Fruit fly (Drosophila melanogaster) whole organism, embryonic: ENCODE results near the gene CG14270.

Source experiments
- Abd-B ChIP-seq: fragments of 200-800 bp; sonication (Bioruptor generic); optimal IDR thresholded peaks from 2 replicates; lab custom pipeline; 2018; ENCODE audit warnings: missing biosample characterization, mild to moderate bottlenecking, missing genetic modification characterization, moderate library complexity
- Aef1 ChIP-seq: fragments of 200-800 bp; sonication (Bioruptor generic); IDR thresholded peaks from 3 replicates; pipeline ENCODE4 v1.3.6; 2022; ENCODE audit warnings: missing biosample characterization, missing genetic modification characterization
- CG1024 ChIP-seq: fragments of 200-800 bp; sonication (Bioruptor generic); IDR thresholded peaks from 2 replicates; pipeline ENCODE4 v1.3.6; 2022; ENCODE audit warnings: missing biosample characterization, missing genetic modification characterization
- CG10979 ChIP-seq: fragments of 200-800 bp; sonication (Bioruptor generic); optimal IDR thresholded peaks from 2 replicates; lab custom pipeline; 2018; ENCODE audit warnings: missing biosample characterization, mild to moderate bottlenecking, missing genetic modification characterization, moderate library complexity
- CG12104 ChIP-seq: fragments of 200-800 bp; sonication (Bioruptor generic); optimal IDR thresholded peaks from 3 replicates; lab custom pipeline; 2016; ENCODE audit warnings: missing biosample characterization, missing genetic modification characterization
- CG16813 ChIP-seq: fragments of 200-800 bp; sonication (Bioruptor generic); IDR thresholded peaks from 3 replicates; pipeline ENCODE4 v1.3.6; 2022; ENCODE audit warnings: missing biosample characterization, missing genetic modification characterization; ENCODE audit not compliant: partially characterized antibody
- CG17912 ChIP-seq: fragments of 200-800 bp; sonication (Bioruptor generic); optimal IDR thresholded peaks from 2 replicates; lab custom pipeline; 2018; ENCODE audit warnings: missing biosample characterization, mild to moderate bottlenecking, missing genetic modification characterization
- CG2199 ChIP-seq: fragments of 200-800 bp; sonication (Bioruptor generic); IDR thresholded peaks from 3 replicates; pipeline ENCODE4 v1.3.6; 2022; ENCODE audit warnings: missing biosample characterization, missing genetic modification characterization
- CG2678 ChIP-seq: fragments of 200-800 bp; sonication (Bioruptor generic); optimal IDR thresholded peaks from 3 replicates; lab custom pipeline; 2019; ENCODE audit warnings: missing biosample characterization, mild to moderate bottlenecking, missing genetic modification characterization, moderate library complexity
- CG31365 ChIP-seq: fragments of 200-800 bp; sonication (Bioruptor generic); optimal IDR thresholded peaks from 2 replicates; lab custom pipeline; 2018; ENCODE audit warnings: missing biosample characterization, mild to moderate bottlenecking, missing genetic modification characterization
- CG33213 ChIP-seq: fragments of 200-800 bp; sonication (Bioruptor generic); optimal IDR thresholded peaks from 3 replicates; lab custom pipeline; 2016; ENCODE audit warnings: missing biosample characterization, missing genetic modification characterization
- CG34224 ChIP-seq: fragments of 200-800 bp; sonication (Bioruptor generic); IDR thresholded peaks from 3 replicates; pipeline ENCODE4 v1.3.6; 2022; ENCODE audit warnings: missing biosample characterization, missing genetic modification characterization; ENCODE audit not compliant: partially characterized antibody
- CG6813 ChIP-seq: fragments of 200-800 bp; sonication (Bioruptor generic); optimal IDR thresholded peaks from 2 replicates; lab custom pipeline; 2017; ENCODE audit warnings: missing biosample characterization, missing genetic modification characterization, mild to moderate bottlenecking, moderate library complexity, missing genetic modification reagents
- CG7987 ChIP-seq: fragments of 200-800 bp; sonication (Bioruptor generic); optimal IDR thresholded peaks from 2 replicates; lab custom pipeline; 2018; ENCODE audit warnings: missing biosample characterization, mild to moderate bottlenecking, missing genetic modification characterization, moderate library complexity
- CG8765 ChIP-seq: fragments of 200-800 bp; sonication (Bioruptor generic); IDR thresholded peaks from 2 replicates; pipeline ENCODE4 v1.3.6; 2022; ENCODE audit warnings: missing biosample characterization, missing genetic modification characterization
- CG9797 ChIP-seq: fragments of 200-800 bp; sonication (Bioruptor generic); optimal IDR thresholded peaks from 3 replicates; lab custom pipeline; 2018; ENCODE audit warnings: missing biosample characterization, mild to moderate bottlenecking, missing genetic modification characterization
- D ChIP-seq, 2 experiments: fragments of 200-800 bp in 1 of 2; fragments of >200 bp in 1 of 2; sonication (Bioruptor generic) in 1 of 2; optimal IDR thresholded peaks; 2 replicates in 1 of 2; 3 replicates in 1 of 2; lab custom pipeline; 2017; ENCODE audit warnings: mild to moderate bottlenecking in 1 of 2, missing biosample characterization in 1 of 2, missing genetic modification characterization in 1 of 2, missing genetic modification reagents in 1 of 2
- Dad ChIP-seq: fragments of 200-800 bp; sonication (Bioruptor generic); optimal IDR thresholded peaks from 3 replicates; lab custom pipeline; 2016; ENCODE audit warnings: missing biosample characterization, missing genetic modification characterization
- Dll ChIP-seq: fragments of 200-800 bp; sonication (Bioruptor generic); IDR thresholded peaks from 4 replicates; pipeline ENCODE4 v1.3.6; 2022; ENCODE audit warnings: missing biosample characterization, missing genetic modification characterization; ENCODE audit not compliant: partially characterized antibody
- Drgx ChIP-seq: fragments of 200-800 bp; sonication (Bioruptor generic); IDR thresholded peaks from 2 replicates; pipeline ENCODE4 v1.3.6; 2022; ENCODE audit warnings: missing biosample characterization, missing genetic modification characterization
- E2f1 ChIP-seq: fragments of 200-800 bp; sonication (Bioruptor generic); IDR thresholded peaks from 2 replicates; pipeline ENCODE4 v1.3.6; 2022; ENCODE audit warnings: missing biosample characterization, missing genetic modification characterization
- Ets65A ChIP-seq: fragments of 200-800 bp; sonication (Bioruptor generic); peaks from one replicate; lab custom pipeline; 2016; ENCODE audit warnings: missing biosample characterization, missing genetic modification characterization
- Fer2 ChIP-seq: fragments of 200-800 bp; sonication (Bioruptor generic); optimal IDR thresholded peaks from 2 replicates; lab custom pipeline; 2018; ENCODE audit warnings: missing biosample characterization, mild to moderate bottlenecking, missing genetic modification characterization, moderate library complexity
- Hey ChIP-seq: fragments of 200-800 bp; sonication (Bioruptor generic); optimal IDR thresholded peaks from 3 replicates; lab custom pipeline; 2018; ENCODE audit warnings: missing biosample characterization, mild to moderate bottlenecking, missing genetic modification characterization
- Sin3A ChIP-seq: fragments of >200 bp; optimal IDR thresholded peaks from 2 replicates; lab custom pipeline; 2018
- Sox100B ChIP-seq: fragments of 200-800 bp; sonication (Bioruptor generic); optimal IDR thresholded peaks from 3 replicates; lab custom pipeline; 2018; ENCODE audit warnings: missing biosample characterization, mild to moderate bottlenecking, missing genetic modification characterization
- Tbp ChIP-seq: fragments of >200 bp; optimal IDR thresholded peaks from 2 replicates; lab custom pipeline; 2018; ENCODE audit warnings: missing biosample characterization, missing genetic modification characterization
- ab ChIP-seq: fragments of 200-800 bp; sonication (Bioruptor generic); optimal IDR thresholded peaks from 2 replicates; lab custom pipeline; 2016; ENCODE audit warnings: missing biosample characterization, missing genetic modification characterization
- chif ChIP-seq, 2 experiments: fragments of 200-800 bp; sonication (Bioruptor generic); optimal IDR thresholded peaks; 3 replicates each; lab custom pipeline; 2016; ENCODE audit warnings: missing biosample characterization in 2 of 2, missing genetic modification characterization in 2 of 2
- crc ChIP-seq: fragments of 200-800 bp; sonication (Bioruptor generic); optimal IDR thresholded peaks from 2 replicates; lab custom pipeline; 2016; ENCODE audit warnings: missing biosample characterization, missing genetic modification characterization
- dmrt99B ChIP-seq: fragments of 200-800 bp; sonication (Bioruptor generic); optimal IDR thresholded peaks from 2 replicates; lab custom pipeline; 2018; ENCODE audit warnings: missing biosample characterization, mild to moderate bottlenecking, missing genetic modification characterization, moderate library complexity
- esg ChIP-seq: fragments of 200-800 bp; sonication (Bioruptor generic); conservative IDR thresholded peaks from 2 replicates; pipeline ENCODE4 v1.3.6; 2022; ENCODE audit warnings: missing biosample characterization, missing genetic modification characterization
- ftz-f1 ChIP-seq: fragments of 200-800 bp; sonication (Bioruptor generic); optimal IDR thresholded peaks from 2 replicates; lab custom pipeline; 2016; ENCODE audit warnings: missing biosample characterization, missing genetic modification characterization
- grau ChIP-seq: fragments of 200-800 bp; optimal IDR thresholded peaks from 3 replicates; lab custom pipeline; 2019; ENCODE audit warnings: missing biosample characterization, mild to moderate bottlenecking, missing genetic modification characterization, moderate library complexity
- hbn ChIP-seq: fragments of 200-800 bp; sonication (Bioruptor generic); IDR thresholded peaks from 2 replicates; pipeline ENCODE4 v1.3.6; 2022; ENCODE audit warnings: missing biosample characterization, missing genetic modification characterization; ENCODE audit not compliant: partially characterized antibody
- ken ChIP-seq: fragments of 200-800 bp; sonication (Bioruptor generic); IDR thresholded peaks from 3 replicates; pipeline ENCODE4 v1.3.6; 2022; ENCODE audit warnings: missing biosample characterization, missing genetic modification characterization
- mam ChIP-seq: fragments of 200-800 bp; sonication (Bioruptor generic); optimal IDR thresholded peaks from 3 replicates; lab custom pipeline; 2016; ENCODE audit warnings: missing biosample characterization, missing genetic modification characterization
- mld ChIP-seq: fragments of 200-800 bp; sonication (Bioruptor generic); IDR thresholded peaks from 3 replicates; pipeline ENCODE4 v1.3.6; 2022; ENCODE audit warnings: missing biosample characterization, missing genetic modification characterization; ENCODE audit not compliant: partially characterized antibody
- nerfin-2 ChIP-seq: fragments of 200-800 bp; sonication (Bioruptor generic); IDR thresholded peaks from 2 replicates; pipeline ENCODE4 v1.3.6; 2022; ENCODE audit warnings: missing biosample characterization, missing genetic modification characterization; ENCODE audit not compliant: partially characterized antibody
- nom ChIP-seq: fragments of 200-800 bp; sonication (Bioruptor generic); optimal IDR thresholded peaks from 2 replicates; lab custom pipeline; 2017; ENCODE audit warnings: missing biosample characterization, missing genetic modification characterization, mild to moderate bottlenecking, moderate library complexity, missing genetic modification reagents
- p53 ChIP-seq: fragments of 200-800 bp; sonication (Bioruptor generic); optimal IDR thresholded peaks from 2 replicates; lab custom pipeline; 2016; ENCODE audit warnings: missing biosample characterization, missing genetic modification characterization
- sd ChIP-seq: fragments of 200-800 bp; sonication (Bioruptor generic); optimal IDR thresholded peaks from 3 replicates; lab custom pipeline; 2018; ENCODE audit warnings: missing biosample characterization, mild to moderate bottlenecking, missing genetic modification characterization, moderate library complexity
- shn ChIP-seq: fragments of 200-800 bp; sonication (Bioruptor generic); optimal IDR thresholded peaks from 3 replicates; lab custom pipeline; 2016; ENCODE audit warnings: missing biosample characterization, missing genetic modification characterization
- sim ChIP-seq: fragments of 200-800 bp; sonication (Bioruptor generic); IDR thresholded peaks from 2 replicates; pipeline ENCODE4 v1.3.6; 2022; ENCODE audit warnings: missing biosample characterization, missing genetic modification characterization
- sob ChIP-seq: fragments of 200-800 bp; sonication (Bioruptor generic); IDR thresholded peaks from 2 replicates; pipeline ENCODE4 v1.3.6; 2022; ENCODE audit warnings: missing biosample characterization, missing genetic modification characterization
- tap ChIP-seq: fragments of 200-800 bp; optimal IDR thresholded peaks from 3 replicates; lab custom pipeline; 2019; ENCODE audit warnings: missing biosample characterization, mild to moderate bottlenecking, missing genetic modification characterization, moderate library complexity
- tgo ChIP-seq: fragments of 200-800 bp; sonication (Bioruptor generic); IDR thresholded peaks from 3 replicates; pipeline ENCODE4 v1.3.6; 2022; ENCODE audit warnings: missing biosample characterization, missing genetic modification characterization
- tna ChIP-seq: fragments of 200-800 bp; sonication (Bioruptor generic); IDR thresholded peaks from 2 replicates; pipeline ENCODE4 v1.3.6; 2022; ENCODE audit warnings: missing biosample characterization, missing genetic modification characterization; ENCODE audit not compliant: partially characterized antibody
- toy ChIP-seq: fragments of 200-800 bp; sonication (Bioruptor generic); IDR thresholded peaks from 2 replicates; pipeline ENCODE4 v1.3.6; 2022; ENCODE audit warnings: missing biosample characterization, missing genetic modification characterization
- unpg ChIP-seq: fragments of 200-800 bp; sonication (Bioruptor generic); optimal IDR thresholded peaks from 3 replicates; lab custom pipeline; 2018; ENCODE audit warnings: missing biosample characterization, mild to moderate bottlenecking, missing genetic modification characterization, moderate library complexity
- zf30C ChIP-seq: fragments of 200-800 bp; sonication (Bioruptor generic); optimal IDR thresholded peaks from 3 replicates; lab custom pipeline; 2018; ENCODE audit warnings: missing biosample characterization, mild to moderate bottlenecking, missing genetic modification characterization

Gene CG14270

dm6 chrX:3476009-3476408, 9.2 kb downstream of the CG14270 start (continued):
- TF ChIP-seq dmrt99B, result peak; percentile 57
- TF ChIP-seq CG8765, result no peak
- no peak for TF ChIP-seq CG6813 (GFP tag; lab: Kevin White, UChicago)
- peak; percentile 82 for TF ChIP-seq Drgx (GFP tag; lab: Robert Waterston, UW)
- TF ChIP-seq tna (GFP tag; lab: Robert Waterston, UW), result no peak
- TF ChIP-seq Sox100B, result peak; percentile 36
- no peak for TF ChIP-seq esg (GFP tag; lab: Robert Waterston, UW)
- peak; percentile 18; the same call in 1 of the 3 replicates for TF ChIP-seq Aef1 (GFP tag; lab: Robert Waterston, UW)
- TF ChIP-seq CG34224 (GFP tag; lab: Robert Waterston, UW), result no peak
- TF ChIP-seq chif (GFP tag; optimal IDR thresholded peaks at IDR 0.05; lab: Kevin White, UChicago), result peak; percentile 19 to 50
- TF ChIP-seq Fer2 (tag; lab: Kevin White, UChicago), result no peak
- peak; percentile 61 for TF ChIP-seq CG10979
- TF ChIP-seq tgo (GFP tag; lab: Robert Waterston, UW), result peak; percentile 47; the same call in 2 of the 3 replicates
- TF ChIP-seq Tbp (GFP tag; lab: Kevin White, UChicago), result no peak
- TF ChIP-seq nom (GFP tag; lab: Kevin White, UChicago), result no peak
- 0 out of 2 replicates have a peak, but pooled peaks have one; percentile 34 for TF ChIP-seq sim (GFP tag; lab: Robert Waterston, UW)
- peak; percentile 28 for TF ChIP-seq Abd-B (GFP tag; lab: Kevin White, UChicago)
- TF ChIP-seq ab (GFP tag; lab: Kevin White, UChicago), result no peak
- TF ChIP-seq CG12104, result no peak
- TF ChIP-seq toy (GFP tag; lab: Robert Waterston, UW), result no peak
- no peak for TF ChIP-seq E2f1 (GFP tag; lab: Robert Waterston, UW)
- no peak for TF ChIP-seq sob (GFP tag; lab: Robert Waterston, UW)
- peak; percentile 28 for TF ChIP-seq tap (tag; lab: Kevin White, UChicago)
- TF ChIP-seq Dll, result no peak
- no peak for TF ChIP-seq zf30C
- TF ChIP-seq CG31365 (tag; lab: Kevin White, UChicago), result no peak
- no peak for TF ChIP-seq shn (GFP tag; lab: Kevin White, UChicago)
- peak; percentile 7 for TF ChIP-seq mam
- TF ChIP-seq unpg (GFP tag; lab: Kevin White, UChicago), result peak; percentile 44
- no peak for TF ChIP-seq D (optimal IDR thresholded peaks at IDR 0.05; lab: Kevin White, UChicago)
- peak; percentile 34 for TF ChIP-seq D (GFP tag; optimal IDR thresholded peaks at IDR 0.05; lab: Kevin White, UChicago)
- no peak for TF ChIP-seq ftz-f1
- TF ChIP-seq CG2199 (GFP tag; lab: Robert Waterston, UW), result no peak
- TF ChIP-seq grau, result peak; percentile 34
- no peak for TF ChIP-seq CG9797 (GFP tag; lab: Kevin White, UChicago)
- TF ChIP-seq CG7987, result no peak
- TF ChIP-seq sd, result no peak
- TF ChIP-seq Ets65A (GFP tag; lab: Kevin White, UChicago), result no peak
- TF ChIP-seq Hey (tag; lab: Kevin White, UChicago), result no peak
- TF ChIP-seq CG1024, result no peak
- TF ChIP-seq CG2678, result peak; percentile 51
- no peak for TF ChIP-seq Sin3A (lab: Kevin White, UChicago)
- no peak for TF ChIP-seq nerfin-2 (GFP tag; lab: Robert Waterston, UW)
- TF ChIP-seq mld, result no peak
- no peak for TF ChIP-seq CG33213
- TF ChIP-seq p53, result no peak
- no peak for TF ChIP-seq CG17912 (GFP tag; lab: Kevin White, UChicago)
- no peak for TF ChIP-seq CG16813
- TF ChIP-seq ken (GFP tag; lab: Robert Waterston, UW), result 0 out of 3 replicates have a peak, but pooled peaks have one; percentile 15
- no peak for TF ChIP-seq Dad (GFP tag; lab: Kevin White, UChicago)
- TF ChIP-seq hbn (GFP tag; lab: Robert Waterston, UW), result no peak
- no peak for TF ChIP-seq crc (GFP tag; lab: Kevin White, UChicago)
